Worm (Caenorhabditis elegans) whole organism, midembryonic: ENCODE data around the gene zer-1.

ENCODE experiments used
- flt-1 ChIP-seq: fragments of 200-800 bp; sonication (Bioruptor generic); IDR thresholded peaks from 2 replicates; pipeline ENCODE4 v1.3.6; 2022; ENCODE audit warnings: missing genetic modification characterization, missing compliant biosample characterization
- klf-2 ChIP-seq: fragments of 200-800 bp; sonication (Bioruptor generic); conservative IDR thresholded peaks from 2 replicates; pipeline ENCODE4 v1.3.6; 2022; ENCODE audit warnings: missing genetic modification reagents, missing genetic modification characterization, missing compliant biosample characterization
- med-1 ChIP-seq: sonication (generic microtip); optimal IDR thresholded peaks from 2 replicates; lab custom pipeline; 2017; ENCODE audit warnings: missing genetic modification characterization, mild to moderate bottlenecking, missing compliant biosample characterization, antibody characterized with exemption, missing genetic modification reagents; ENCODE audit not compliant: insufficient read depth
- ref-1 ChIP-seq: fragments of 200-800 bp; sonication (Bioruptor generic); conservative IDR thresholded peaks from 2 replicates; pipeline ENCODE4 v1.3.6; 2022; ENCODE audit warnings: missing genetic modification reagents, missing genetic modification characterization, missing compliant biosample characterization
- tab-1 ChIP-seq: fragments of 200-800 bp; sonication (Bioruptor generic); IDR thresholded peaks from 2 replicates; pipeline ENCODE4 v1.3.6; 2022; ENCODE audit warnings: missing genetic modification characterization, missing compliant biosample characterization
- ztf-23 ChIP-seq: fragments of 200-800 bp; sonication (Bioruptor generic); IDR thresholded peaks from 2 replicates; pipeline ENCODE4 v1.3.6; 2022; ENCODE audit warnings: missing genetic modification reagents, missing genetic modification characterization, missing compliant biosample characterization

DNA sequence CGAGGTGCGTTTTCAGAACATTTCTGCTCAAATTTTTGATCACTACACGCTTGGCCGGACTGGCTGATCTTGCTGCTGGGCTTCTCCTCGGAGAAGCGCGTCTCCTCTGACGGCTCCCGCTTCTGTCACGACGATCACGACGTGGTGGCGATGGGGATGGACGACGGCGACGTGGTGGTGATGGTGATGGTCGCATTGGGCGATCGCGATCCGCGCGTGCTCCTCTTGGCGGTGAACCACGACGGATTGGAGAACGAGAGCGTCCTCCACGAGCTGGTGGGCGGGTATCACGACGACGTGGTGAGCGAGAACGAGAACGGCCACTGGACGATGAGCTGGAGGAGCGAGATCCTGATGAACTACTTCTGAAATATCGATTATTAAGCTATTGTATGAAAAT is 33.2 kb downstream of the zer-1 start:
- no peak for TF ChIP-seq flt-1
- TF ChIP-seq ztf-23, result no peak
- no peak for TF ChIP-seq ref-1 (GFP tag; lab: Robert Waterston, UW)
- no peak for TF ChIP-seq tab-1 (GFP tag; lab: Robert Waterston, UW)
- no peak for TF ChIP-seq med-1 (GFP tag; lab: Kevin White, UChicago)
- TF ChIP-seq klf-2 (GFP tag; lab: Robert Waterston, UW), result no peak
